Worm (Caenorhabditis elegans): ENCODE data around the gene urb-1.

The urb-1 gene

DNA sequence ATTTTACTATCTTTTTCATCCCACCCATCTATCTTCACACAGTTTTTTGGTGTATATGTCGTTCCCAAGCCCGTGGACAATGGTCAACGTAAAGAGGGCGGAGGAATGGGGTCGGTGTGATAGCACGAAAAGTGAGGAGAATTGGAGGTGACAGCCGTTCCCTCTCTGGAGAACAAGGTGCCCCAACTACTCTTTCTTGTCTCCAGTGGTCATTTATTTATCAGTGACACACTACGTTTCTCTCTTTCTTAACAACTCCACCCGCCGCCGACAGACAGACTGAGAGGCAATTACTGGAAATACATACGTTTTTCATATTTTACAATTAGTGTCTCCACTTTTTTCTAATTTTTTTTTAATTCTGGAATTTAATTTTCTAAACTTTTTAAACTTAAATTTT, 32.9 kb upstream of the urb-1 start:
- TF ChIP-seq hlh-1 (tag; optimal IDR thresholded peaks at IDR 0.05), result peak; percentile 66
- TF ChIP-seq unc-120 (tag; optimal IDR thresholded peaks at IDR 0.05; ENCODE audit: poor library complexity, severe bottlenecking), result no peak
- TF ChIP-seq unc-62 (GFP tag; optimal IDR thresholded peaks at IDR 0.05), result peak; percentile 3

DNA sequence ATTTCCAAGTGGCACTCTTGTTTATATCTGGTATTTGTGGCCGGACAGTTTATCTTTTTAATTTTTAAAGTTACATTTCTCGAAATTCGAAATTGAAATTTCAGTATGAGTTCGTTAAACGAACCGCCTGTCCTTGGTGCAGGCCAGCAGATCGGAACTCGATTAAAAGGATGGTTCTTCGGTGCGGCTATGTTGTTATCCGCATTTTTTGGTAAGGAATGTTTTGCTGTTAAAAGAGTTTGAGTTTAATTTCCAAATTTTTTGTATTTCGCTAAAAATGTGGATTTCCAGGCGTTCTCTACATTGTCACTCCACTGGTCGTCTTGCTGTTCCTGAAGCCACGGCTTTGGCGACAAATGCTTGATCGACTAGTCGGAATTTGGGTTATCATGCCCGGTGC, 29.2 kb upstream of the urb-1 start, which contains the start of gene acl-9:
Gene acl-9 (plus strand): TSS at position 105 of the 400 bp plus-strand sequence.
- no peak for TF ChIP-seq mab-5 (tag; optimal IDR thresholded peaks at IDR 0.05)

DNA sequence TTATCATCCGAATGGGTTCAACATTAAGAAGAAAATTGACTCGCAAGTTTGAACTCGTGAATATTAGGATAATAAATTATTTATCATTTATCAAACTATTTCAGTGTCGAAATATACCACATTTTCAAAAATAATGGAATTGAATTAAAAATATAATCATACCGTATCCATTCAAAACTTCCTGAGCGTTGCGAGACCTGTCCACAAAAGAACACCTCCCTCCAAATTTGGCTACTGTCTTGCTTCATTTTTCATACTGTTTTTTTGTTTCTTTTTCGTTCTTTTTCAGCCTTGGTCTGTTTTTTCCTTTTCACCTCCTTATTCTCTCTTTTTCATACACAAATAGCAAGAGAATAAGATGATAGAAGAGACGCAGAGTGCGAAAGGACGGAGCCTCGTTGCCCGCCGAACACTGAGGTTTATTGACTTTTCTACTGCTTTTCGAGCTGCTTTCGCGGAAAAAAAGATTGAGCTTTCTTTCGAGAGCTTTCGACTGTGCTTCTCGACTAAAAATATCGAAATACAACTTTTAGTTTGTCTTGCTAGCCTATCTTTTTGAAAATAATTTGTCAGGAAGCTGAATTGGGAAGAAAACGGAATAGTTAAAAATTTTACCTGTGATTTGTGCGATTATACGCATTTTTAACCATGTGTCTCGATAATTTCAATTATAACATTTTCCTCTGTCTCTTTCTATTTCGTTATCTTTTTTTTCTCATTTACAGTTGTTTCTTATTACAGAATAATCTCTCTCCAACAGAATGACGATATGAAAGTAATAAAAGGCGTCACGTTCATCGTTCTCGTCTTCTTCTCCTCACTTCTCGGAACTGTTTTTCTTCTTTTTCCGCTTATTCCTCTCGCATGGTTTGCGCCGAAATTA, 26.4 kb upstream of the urb-1 start, which contains the start of gene acl-8:
Gene acl-8 (plus strand): TSS at position 742 of the 883 bp plus-strand sequence.
- TF ChIP-seq drap-1 (GFP tag; optimal IDR thresholded peaks at IDR 0.05), result no peak
- no peak for TF ChIP-seq lin-13 (tag; optimal IDR thresholded peaks at IDR 0.05)
- TF ChIP-seq blmp-1 (tag; optimal IDR thresholded peaks at IDR 0.05), result no peak
- TF ChIP-seq nhr-2 (tag; optimal IDR thresholded peaks at IDR 0.05), result no peak
- no peak for TF ChIP-seq sem-2 (GFP tag; optimal IDR thresholded peaks at IDR 0.05)
- TF ChIP-seq tbx-8 (GFP tag; optimal IDR thresholded peaks at IDR 0.05), result no peak
- TF ChIP-seq unc-62 (GFP tag; optimal IDR thresholded peaks at IDR 0.05), result no peak
- no peak for TF ChIP-seq nhr-12 (tag; optimal IDR thresholded peaks at IDR 0.05)
- TF ChIP-seq ztf-11 (tag; optimal IDR thresholded peaks at IDR 0.05), result no peak
- no peak for TF ChIP-seq ces-1 (GFP tag; optimal IDR thresholded peaks at IDR 0.05)
- no peak for TF ChIP-seq ceh-39 (tag; optimal IDR thresholded peaks at IDR 0.05)
- no peak for TF ChIP-seq pha-4 (tag; optimal IDR thresholded peaks at IDR 0.05)
- no peak for TF ChIP-seq flh-1 (GFP tag; optimal IDR thresholded peaks at IDR 0.05)
- no peak for TF ChIP-seq nhr-237 (tag; optimal IDR thresholded peaks at IDR 0.05)

DNA sequence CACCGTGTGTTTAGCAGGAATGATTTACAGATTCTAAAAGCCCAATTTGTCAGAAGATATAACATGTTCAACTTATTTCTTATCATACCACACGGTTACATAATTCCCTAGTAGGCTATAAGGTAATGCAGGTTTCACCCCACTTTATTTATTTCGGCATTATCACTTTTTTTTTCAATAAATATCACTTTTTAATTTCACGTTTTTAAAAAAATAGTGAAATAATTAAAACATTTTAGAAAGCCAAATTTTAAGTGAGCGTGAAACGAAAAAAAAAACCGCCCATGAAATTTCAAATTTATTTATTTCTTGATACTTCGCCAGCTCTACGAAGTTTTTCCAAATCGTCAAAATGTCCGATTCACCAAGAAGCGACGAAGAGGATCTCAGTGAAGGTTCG, 24.4 kb upstream of the urb-1 start, which contains the start of gene fbxa-196:
Gene fbxa-196 (plus strand): TSS at position 301 of the 400 bp plus-strand sequence.
- TF ChIP-seq elt-3 (tag; optimal IDR thresholded peaks at IDR 0.05) (no peak), unc-62 (GFP tag; optimal IDR thresholded peaks at IDR 0.05) (no peak), tbx-8 (GFP tag; optimal IDR thresholded peaks at IDR 0.05) (no peak), mls-2 (tag; optimal IDR thresholded peaks at IDR 0.05) (no peak), elt-1 (tag; optimal IDR thresholded peaks at IDR 0.05; ENCODE audit: borderline replicate concordance, insufficient read depth) (no peak), hlh-1 (tag; optimal IDR thresholded peaks at IDR 0.05) (no peak), lin-13 (tag; optimal IDR thresholded peaks at IDR 0.05) (no peak), mab-5 (tag; optimal IDR thresholded peaks at IDR 0.05) (no peak), M03D4.4 (tag; optimal IDR thresholded peaks at IDR 0.05) (no peak), lsy-2 (tag; optimal IDR thresholded peaks at IDR 0.05) (no peak), sem-2 (GFP tag; optimal IDR thresholded peaks at IDR 0.05) (no peak), ceh-43 (GFP tag; optimal IDR thresholded peaks at IDR 0.05) (no peak), drap-1 (GFP tag; optimal IDR thresholded peaks at IDR 0.05) (no peak)

DNA sequence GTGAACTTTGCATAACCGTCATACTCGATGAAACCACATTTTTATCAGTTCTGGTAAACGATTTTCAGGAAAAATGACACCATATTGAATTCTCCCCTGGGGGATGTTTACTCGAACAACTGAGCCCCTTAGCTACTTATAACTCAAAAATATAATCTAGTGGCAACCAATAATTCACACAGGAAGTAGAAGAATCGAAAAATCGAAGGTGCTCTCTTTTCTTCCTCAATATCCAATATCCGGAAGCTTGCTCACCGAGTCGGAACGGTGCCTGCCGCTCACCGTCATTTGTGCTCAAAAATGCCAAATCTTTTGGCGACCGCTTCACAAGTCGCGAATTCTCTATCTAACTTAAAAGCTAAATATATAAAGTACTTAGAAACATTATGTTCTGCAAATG, 18.1 kb upstream of the urb-1 start, which contains the start of gene T05H4.3:
Gene T05H4.3 (plus strand): TSS at position 301 of the 400 bp plus-strand sequence.
- no peak for TF ChIP-seq unc-120 (tag; optimal IDR thresholded peaks at IDR 0.05; ENCODE audit: poor library complexity, severe bottlenecking)
- TF ChIP-seq sem-2 (GFP tag; optimal IDR thresholded peaks at IDR 0.05), result no peak
- no peak for TF ChIP-seq unc-39 (tag; optimal IDR thresholded peaks at IDR 0.05)
- no peak for TF ChIP-seq ceh-83 (GFP tag; optimal IDR thresholded peaks at IDR 0.05)
- no peak for TF ChIP-seq nhr-2 (tag; optimal IDR thresholded peaks at IDR 0.05)
- TF ChIP-seq tbx-8 (GFP tag; optimal IDR thresholded peaks at IDR 0.05), result no peak
- TF ChIP-seq mep-1 (tag; optimal IDR thresholded peaks at IDR 0.05), result no peak
- TF ChIP-seq blmp-1 (tag; optimal IDR thresholded peaks at IDR 0.05), result no peak
- no peak for TF ChIP-seq ces-1 (GFP tag; optimal IDR thresholded peaks at IDR 0.05)
- no peak for TF ChIP-seq elt-1 (tag; optimal IDR thresholded peaks at IDR 0.05; ENCODE audit: borderline replicate concordance, insufficient read depth)
- TF ChIP-seq lsy-2 (tag; optimal IDR thresholded peaks at IDR 0.05), result no peak
- no peak for TF ChIP-seq ceh-39 (tag; optimal IDR thresholded peaks at IDR 0.05)
- TF ChIP-seq nhr-12 (tag; optimal IDR thresholded peaks at IDR 0.05), result no peak
- no peak for TF ChIP-seq lin-32 (GFP tag; optimal IDR thresholded peaks at IDR 0.05)
- no peak for TF ChIP-seq flh-1 (GFP tag; optimal IDR thresholded peaks at IDR 0.05)
- TF ChIP-seq ceh-43 (GFP tag; optimal IDR thresholded peaks at IDR 0.05), result no peak
- TF ChIP-seq drap-1 (GFP tag; optimal IDR thresholded peaks at IDR 0.05), result no peak
- no peak for TF ChIP-seq pha-4 (tag; optimal IDR thresholded peaks at IDR 0.05)
